Worm (Caenorhabditis elegans) whole organism, mixed stage, embryonic: Measurements from ENCODE around the gene men-1.

Source experiments
- elt-1 ChIP-seq: sonication (generic microtip); optimal IDR thresholded peaks from 2 replicates; lab custom pipeline; 2017; ENCODE audit warnings: missing genetic modification characterization, mild to moderate bottlenecking, missing compliant biosample characterization, antibody characterized with exemption, moderate library complexity, borderline replicate concordance; ENCODE audit not compliant: insufficient read depth
- mep-1 ChIP-seq: fragments of 150-350 bp; optimal IDR thresholded peaks from 2 replicates; lab custom pipeline; 2017; ENCODE audit warnings: missing biosample characterization, missing genetic modification reagents, missing genetic modification characterization, inconsistent platforms
- nhr-2 ChIP-seq: fragments of 150-350 bp; optimal IDR thresholded peaks from 2 replicates; lab custom pipeline; 2014; ENCODE audit warnings: missing biosample characterization, missing genetic modification characterization
- nhr-237 ChIP-seq: fragments of 150-350 bp; optimal IDR thresholded peaks from 2 replicates; lab custom pipeline; 2014; ENCODE audit warnings: missing biosample characterization, missing genetic modification characterization
- nhr-28 ChIP-seq: fragments of 150-350 bp; optimal IDR thresholded peaks from 2 replicates; lab custom pipeline; 2014; ENCODE audit warnings: missing biosample characterization, missing genetic modification characterization
- pha-4 ChIP-seq: fragments of 150-350 bp; optimal IDR thresholded peaks from 2 replicates; lab custom pipeline; 2018; ENCODE audit warnings: missing biosample characterization, missing genetic modification reagents, missing genetic modification characterization
- snpc-4 ChIP-seq: fragments of 150-350 bp; optimal IDR thresholded peaks from 2 replicates; lab custom pipeline; 2014; ENCODE audit warnings: missing biosample characterization, missing genetic modification characterization
- unc-39 ChIP-seq: fragments of 150-350 bp; optimal IDR thresholded peaks from 2 replicates; lab custom pipeline; 2014; ENCODE audit warnings: missing biosample characterization, missing genetic modification characterization
- unc-62 ChIP-seq: fragments of 150-350 bp; optimal IDR thresholded peaks from 2 replicates; lab custom pipeline; 2014; ENCODE audit warnings: missing biosample characterization, missing genetic modification reagents, missing genetic modification characterization
- ztf-11 ChIP-seq: fragments of 150-350 bp; optimal IDR thresholded peaks from 2 replicates; lab custom pipeline; 2014; ENCODE audit warnings: missing biosample characterization, missing genetic modification characterization

DNA sequence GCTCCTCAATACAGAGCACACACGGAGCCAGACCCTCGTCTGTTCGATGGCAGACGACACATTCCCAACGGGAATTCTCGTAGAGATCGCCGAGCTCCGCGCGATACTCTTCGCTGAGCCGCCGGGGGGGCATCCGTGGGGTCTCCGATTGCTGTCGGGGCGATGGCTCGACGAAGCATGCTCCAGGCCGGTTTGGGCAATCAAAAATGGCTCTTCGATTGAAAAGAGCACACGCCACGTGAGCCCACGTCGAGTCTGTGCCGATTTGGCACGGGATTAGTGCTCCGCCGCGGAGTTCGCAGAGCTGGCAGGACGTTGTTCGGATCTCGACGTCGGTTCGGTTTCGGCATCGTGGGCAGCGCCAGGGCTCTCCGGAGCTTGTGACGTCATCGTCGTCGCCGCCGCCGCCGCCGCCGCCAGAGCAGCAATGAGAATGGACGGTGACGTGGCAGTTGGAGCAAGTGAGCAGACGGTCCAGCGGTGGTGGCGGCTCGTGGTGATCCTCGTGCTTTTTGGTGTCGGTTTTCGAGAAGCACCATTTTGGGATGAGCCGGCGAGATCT lies 3.4 kb upstream of the men-1 start:
- TF ChIP-seq unc-62 (GFP tag; lab: Kevin White, UChicago) (no peak), nhr-2 (tag; lab: Kevin White, UChicago) (no peak), mep-1 (tag; lab: Kevin White, UChicago) (no peak), nhr-28 (tag; lab: Kevin White, UChicago) (no peak), snpc-4 (tag; lab: Kevin White, UChicago) (no peak), ztf-11 (tag; lab: Kevin White, UChicago) (no peak), pha-4 (tag; lab: Kevin White, UChicago) (no peak), elt-1 (tag; lab: Kevin White, UChicago) (no peak), nhr-237 (tag; lab: Kevin White, UChicago) (no peak), unc-39 (tag; lab: Kevin White, UChicago) (no peak)
